Worm (Caenorhabditis elegans) whole organism, young adult: ENCODE measurements around the gene F28H7.3.

Experiments used
- hlh-26 ChIP-seq: fragments of 200-800 bp; sonication (Bioruptor generic); conservative IDR thresholded peaks from 2 replicates; pipeline ENCODE4 v1.3.6; 2022; ENCODE audit warnings: missing genetic modification reagents, missing genetic modification characterization, missing compliant biosample characterization
- snpc-4 ChIP-seq, 5 experiments: fragments of 150-350 bp in 1 of 5; sonication (generic microtip) in 4 of 5; optimal IDR thresholded peaks; 2 replicates each; lab custom pipeline; 2014 to 2018; ENCODE audit warnings: missing genetic modification characterization in 5 of 5, missing biosample characterization in 3 of 5, antibody characterized with exemption in 2 of 5, mild to moderate bottlenecking in 2 of 5, missing compliant biosample characterization in 2 of 5, missing genotype in 2 of 5, moderate library complexity in 2 of 5, missing genetic modification reagents in 1 of 5

DNA sequence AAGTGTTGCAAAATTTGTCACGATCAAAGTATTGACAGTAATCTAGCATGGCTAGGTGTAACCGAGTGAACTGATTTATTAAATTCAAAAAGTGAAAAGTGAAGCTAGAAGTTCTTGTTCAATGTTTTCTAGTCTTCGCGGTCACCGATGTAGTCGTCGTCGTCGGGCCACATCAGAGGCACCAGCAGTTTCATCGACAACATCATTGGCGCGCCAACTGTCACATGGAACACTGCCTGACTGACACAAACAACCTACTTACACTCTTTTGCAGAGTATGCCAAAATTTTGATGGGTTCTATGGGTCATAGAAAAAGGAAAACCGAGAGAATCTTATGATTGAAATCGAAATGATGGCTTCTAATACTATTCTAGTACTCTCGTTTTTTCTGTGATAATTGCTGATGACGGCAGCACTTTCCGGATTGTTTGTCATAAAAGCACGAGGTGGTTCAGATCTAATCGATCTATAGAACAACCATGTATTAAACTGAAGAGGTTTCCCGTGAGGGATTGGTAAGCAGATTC lies 25.1 kb downstream of the F28H7.3 start:
- TF ChIP-seq hlh-26 (GFP tag; lab: Robert Waterston, UW) (no peak), snpc-4 (GFP tag; optimal IDR thresholded peaks at IDR 0.05; lab: Kevin White, UChicago) (no peak), snpc-4 (tag; optimal IDR thresholded peaks at IDR 0.05; lab: Kevin White, UChicago) (no peak)
